Worm (Caenorhabditis elegans): Measurements from ENCODE around the gene col-183.
A peak's percentile ranks its signal among the peaks of the same experiment; 100 is the strongest.
"Not testable (repeated sequence)": the region's sequence is repeated elsewhere in the genome, so short reads cannot be mapped to it uniquely, and the experiment has no call there.

col-183 gene

ce11 chrX:13443283-13443682 lies 24.3 kb downstream of the col-183 start:
- TF ChIP-seq ztf-29 (GFP tag; IDR thresholded peaks at IDR 0.05): no peak
- TF ChIP-seq ref-1 (GFP tag; conservative IDR thresholded peaks at IDR 0.05): no peak

- TF ChIP-seq ztf-29 (GFP tag; IDR thresholded peaks at IDR 0.05) (no peak), ztf-23 (GFP tag; IDR thresholded peaks at IDR 0.05) (peak; percentile 70; the same call in 1 of the 2 replicates), T22C8.4 (GFP tag; IDR thresholded peaks at IDR 0.05) (no peak), flt-1 (GFP tag; IDR thresholded peaks at IDR 0.05) (peak; percentile 65), klf-2 (GFP tag; conservative IDR thresholded peaks at IDR 0.05) (0 out of 2 replicates have a peak, but pooled peaks have one; percentile 19), med-1 (GFP tag; optimal IDR thresholded peaks at IDR 0.05; ENCODE audit: insufficient read depth) (no peak), cog-1 (tag; optimal IDR thresholded peaks at IDR 0.05) (peak; percentile 46)
These were observed 25.1 kb downstream of the col-183 start for ce11 chrX:13442446-13442845.

ce11 chrX:13435790-13436472 lies 31.6 kb downstream of the col-183 start, which contains the start of gene jmjd-3.3:
Gene jmjd-3.3, plus strand, starts transcription at chrX:13436422.
- TF ChIP-seq ztf-23 (GFP tag; IDR thresholded peaks at IDR 0.05): no peak
- TF ChIP-seq med-1 (GFP tag; optimal IDR thresholded peaks at IDR 0.05; ENCODE audit: insufficient read depth): no peak
- TF ChIP-seq ref-1 (GFP tag; conservative IDR thresholded peaks at IDR 0.05): no peak
- no peak for TF ChIP-seq cog-1 (tag; optimal IDR thresholded peaks at IDR 0.05)
- no peak for TF ChIP-seq flt-1 (GFP tag; IDR thresholded peaks at IDR 0.05)
- TF ChIP-seq T22C8.4 (GFP tag; IDR thresholded peaks at IDR 0.05): no peak
- TF ChIP-seq klf-2 (GFP tag; conservative IDR thresholded peaks at IDR 0.05): no peak
- no peak for TF ChIP-seq tab-1 (GFP tag; IDR thresholded peaks at IDR 0.05)
- TF ChIP-seq ztf-29 (GFP tag; IDR thresholded peaks at IDR 0.05): no peak

- TF ChIP-seq ztf-29 (GFP tag; IDR thresholded peaks at IDR 0.05) (no peak), flt-1 (GFP tag; IDR thresholded peaks at IDR 0.05) (no peak), klf-2 (GFP tag; conservative IDR thresholded peaks at IDR 0.05) (no peak), med-1 (GFP tag; optimal IDR thresholded peaks at IDR 0.05; ENCODE audit: insufficient read depth) (no peak), ztf-23 (GFP tag; IDR thresholded peaks at IDR 0.05) (no peak), ref-1 (GFP tag; conservative IDR thresholded peaks at IDR 0.05) (no peak), tab-1 (GFP tag; IDR thresholded peaks at IDR 0.05) (no peak), cog-1 (tag; optimal IDR thresholded peaks at IDR 0.05) (no peak), T22C8.4 (GFP tag; IDR thresholded peaks at IDR 0.05) (no peak)
These were observed 32.4 kb downstream of the col-183 start for ce11 chrX:13435116-13435515.

ce11 chrX:13431388-13431787 lies 36.2 kb downstream of the col-183 start, which contains the start of gene C29F7.10:
Gene C29F7.10, minus strand, starts transcription at chrX:13431488.
- TF ChIP-seq T22C8.4, ztf-29, tab-1 (GFP tag; IDR thresholded peaks at IDR 0.05): not testable (repeated sequence)

- TF ChIP-seq klf-2 (GFP tag; conservative IDR thresholded peaks at IDR 0.05); tab-1 (GFP tag; IDR thresholded peaks at IDR 0.05); ztf-29 (GFP tag; IDR thresholded peaks at IDR 0.05): not testable (repeated sequence)
These were observed 38.8 kb downstream of the col-183 start, which contains the start of gene fkh-4 for ce11 chrX:13428755-13429154. Gene fkh-4, minus strand, starts transcription at chrX:13428855.

ce11 chrX:13423340-13423739 lies 44.2 kb downstream of the col-183 start, which contains the start of gene fkh-3:
Gene fkh-3, minus strand, starts transcription at chrX:13423440.
- TF ChIP-seq klf-2 (GFP tag; conservative IDR thresholded peaks at IDR 0.05) (no peak), ztf-23 (GFP tag; IDR thresholded peaks at IDR 0.05) (no peak), T22C8.4 (GFP tag; IDR thresholded peaks at IDR 0.05) (no peak), ref-1 (GFP tag; conservative IDR thresholded peaks at IDR 0.05) (no peak), flt-1 (GFP tag; IDR thresholded peaks at IDR 0.05) (no peak)

- TF ChIP-seq tab-1 (GFP tag; IDR thresholded peaks at IDR 0.05): no peak
- no peak for TF ChIP-seq T22C8.4 (GFP tag; IDR thresholded peaks at IDR 0.05)
- no peak for TF ChIP-seq ref-1 (GFP tag; conservative IDR thresholded peaks at IDR 0.05)
- TF ChIP-seq ztf-23 (GFP tag; IDR thresholded peaks at IDR 0.05): no peak
- TF ChIP-seq med-1 (GFP tag; optimal IDR thresholded peaks at IDR 0.05; ENCODE audit: insufficient read depth): no peak
- TF ChIP-seq flt-1 (GFP tag; IDR thresholded peaks at IDR 0.05): no peak
- no peak for TF ChIP-seq ztf-29 (GFP tag; IDR thresholded peaks at IDR 0.05)
- no peak for TF ChIP-seq cog-1 (tag; optimal IDR thresholded peaks at IDR 0.05)
- TF ChIP-seq klf-2 (GFP tag; conservative IDR thresholded peaks at IDR 0.05): no peak
These were observed 46.5 kb downstream of the col-183 start for ce11 chrX:13421068-13421467.

- TF ChIP-seq klf-2 (GFP tag; conservative IDR thresholded peaks at IDR 0.05): no peak
- no peak for TF ChIP-seq flt-1 (GFP tag; IDR thresholded peaks at IDR 0.05)
- TF ChIP-seq cog-1 (tag; optimal IDR thresholded peaks at IDR 0.05): peak; percentile 58
These were observed 47.7 kb downstream of the col-183 start, which contains the start of gene C29F7.3 for ce11 chrX:13419884-13420339. Gene C29F7.3, minus strand, starts transcription at chrX:13419934.

ce11 chrX:13417479-13417878 lies 50.1 kb downstream of the col-183 start:
- TF ChIP-seq cog-1 (tag; optimal IDR thresholded peaks at IDR 0.05): no peak

Data from whole organism, midembryonic.